Worm (Caenorhabditis elegans) whole organism, L1 larva: ENCODE data around the gene his-7.
"Not testable (repeated sequence)": the region's sequence is repeated elsewhere in the genome, so short reads cannot be mapped to it uniquely, and the experiment has no call there.

Experiments
- C04F5.9 ChIP-seq: sonication (generic microtip); optimal IDR thresholded peaks from 2 replicates; lab custom pipeline; 2016; ENCODE audit warnings: missing genetic modification characterization, missing compliant biosample characterization
- alr-1 ChIP-seq: fragments of 200-800 bp; sonication (Bioruptor generic); optimal IDR thresholded peaks from 2 replicates; lab custom pipeline; 2018; ENCODE audit warnings: borderline replicate concordance, mild to moderate bottlenecking, missing genetic modification characterization, missing compliant biosample characterization
- aly-2 ChIP-seq: fragments of 150-350 bp; optimal IDR thresholded peaks from 2 replicates; lab custom pipeline; 2014; ENCODE audit warnings: missing biosample characterization, missing genetic modification characterization
- ama-1 ChIP-seq: fragments of 150-350 bp; optimal IDR thresholded peaks from 2 replicates; lab custom pipeline; 2014
- blmp-1 ChIP-seq: fragments of 150-350 bp; optimal IDR thresholded peaks from 2 replicates; lab custom pipeline; 2014; ENCODE audit warnings: missing biosample characterization, missing genetic modification characterization
- ceh-63 ChIP-seq: fragments of 200-800 bp; sonication (Bioruptor generic); optimal IDR thresholded peaks from 2 replicates; lab custom pipeline; 2018; ENCODE audit warnings: mild to moderate bottlenecking, missing genetic modification characterization, missing compliant biosample characterization
- ceh-82 ChIP-seq, 3 experiments: fragments of 150-350 bp in 1 of 3; sonication (generic microtip) in 2 of 3; optimal IDR thresholded peaks; 2 replicates each; lab custom pipeline; 2014 to 2017; ENCODE audit warnings: missing biosample characterization in 3 of 3, missing genetic modification characterization in 3 of 3
- ceh-88 ChIP-seq: fragments of 200-800 bp; sonication (Bioruptor generic); IDR thresholded peaks from 2 replicates; pipeline ENCODE4 v1.3.6; 2022; ENCODE audit warnings: missing genetic modification characterization, missing compliant biosample characterization
- ces-1 ChIP-seq: fragments of 150-350 bp; optimal IDR thresholded peaks from 2 replicates; lab custom pipeline; 2014; ENCODE audit warnings: missing biosample characterization, missing genetic modification reagents, missing genetic modification characterization
- dsc-1 ChIP-seq: sonication (generic microtip); optimal IDR thresholded peaks from 2 replicates; lab custom pipeline; 2016; ENCODE audit warnings: mild to moderate bottlenecking, missing genetic modification characterization, missing compliant biosample characterization
- efl-1 ChIP-seq, 4 experiments: fragments of 150-350 bp; optimal IDR thresholded peaks in 3 of 4; peaks in 1 of 4; 1 replicate in 1 of 4; 2 replicates in 3 of 4; lab custom pipeline; 2014; ENCODE audit warnings: missing biosample characterization in 2 of 4, missing genetic modification characterization in 2 of 4, missing genetic modification reagents in 2 of 4
- egl-13 ChIP-seq: sonication (generic microtip); optimal IDR thresholded peaks from 2 replicates; lab custom pipeline; 2016; ENCODE audit warnings: missing genotype, missing genetic modification reagents, missing genetic modification characterization, missing compliant biosample characterization
- elt-3 ChIP-seq, 6 experiments: fragments of 150-350 bp in 1 of 6; sonication (generic microtip); optimal IDR thresholded peaks; 2 replicates each; lab custom pipeline; 2017 to 2018; ENCODE audit warnings: missing biosample characterization in 6 of 6, missing genetic modification characterization in 6 of 6, inconsistent platforms in 1 of 6
- ets-5 ChIP-seq: fragments of 200-800 bp; sonication (Bioruptor generic); IDR thresholded peaks from 2 replicates; pipeline ENCODE4 v1.3.6; 2022; ENCODE audit warnings: missing genetic modification characterization, missing compliant biosample characterization
- fkh-10 ChIP-seq: sonication (generic microtip); optimal IDR thresholded peaks from 2 replicates; lab custom pipeline; 2017; ENCODE audit warnings: missing biosample characterization, missing genetic modification reagents, missing genetic modification characterization
- fkh-4 ChIP-seq: sonication (generic microtip); optimal IDR thresholded peaks from 2 replicates; lab custom pipeline; 2016; ENCODE audit warnings: missing compliant biosample characterization, missing genetic modification characterization, borderline replicate concordance
- fos-1 ChIP-seq: fragments of 150-350 bp; optimal IDR thresholded peaks from 2 replicates; lab custom pipeline; 2014; ENCODE audit warnings: missing biosample characterization, missing genetic modification characterization
- hlh-17 ChIP-seq: fragments of 200-800 bp; sonication (Bioruptor generic); optimal IDR thresholded peaks from 2 replicates; lab custom pipeline; 2018; ENCODE audit warnings: missing genetic modification characterization, mild to moderate bottlenecking, missing compliant biosample characterization, moderate library complexity, borderline replicate concordance
- irx-1 ChIP-seq: sonication (generic microtip); optimal IDR thresholded peaks from 2 replicates; lab custom pipeline; 2016; ENCODE audit warnings: missing genetic modification characterization, missing compliant biosample characterization
- lin-14 ChIP-seq: fragments of 200-800 bp; sonication (Bioruptor generic); optimal IDR thresholded peaks from 2 replicates; lab custom pipeline; 2018; ENCODE audit warnings: mild to moderate bottlenecking, missing genetic modification characterization, moderate library complexity, missing compliant biosample characterization
- lin-35 ChIP-seq, 2 experiments: fragments of 150-350 bp; optimal IDR thresholded peaks; 2 replicates each; lab custom pipeline; 2014; ENCODE audit warnings: missing biosample characterization in 2 of 2, missing genetic modification characterization in 2 of 2, missing genetic modification reagents in 2 of 2
- lin-39 ChIP-seq: fragments of 150-350 bp; optimal IDR thresholded peaks from 2 replicates; lab custom pipeline; 2014; ENCODE audit warnings: missing biosample characterization, missing genetic modification reagents, missing genetic modification characterization
- lsy-2 ChIP-seq, 2 experiments: fragments of 150-350 bp; optimal IDR thresholded peaks; 2 replicates each; lab custom pipeline; 2014; ENCODE audit warnings: missing biosample characterization in 2 of 2, missing genetic modification characterization in 2 of 2
- mep-1 ChIP-seq: fragments of 150-350 bp; optimal IDR thresholded peaks from 2 replicates; lab custom pipeline; 2014; ENCODE audit warnings: missing biosample characterization, missing genetic modification characterization
- nhr-12 ChIP-seq: sonication (generic microtip); optimal IDR thresholded peaks from 2 replicates; lab custom pipeline; 2017; ENCODE audit warnings: missing biosample characterization, missing genetic modification characterization
- nhr-19 ChIP-seq: fragments of 200-800 bp; sonication (Bioruptor generic); conservative IDR thresholded peaks from 2 replicates; pipeline ENCODE4 v1.3.6; 2022; ENCODE audit warnings: missing genetic modification characterization, missing compliant biosample characterization
- nhr-20 ChIP-seq: sonication (generic microtip); optimal IDR thresholded peaks from 2 replicates; lab custom pipeline; 2016; ENCODE audit warnings: mild to moderate bottlenecking, missing genetic modification characterization, missing compliant biosample characterization
- nhr-237 ChIP-seq: fragments of 150-350 bp; optimal IDR thresholded peaks from 2 replicates; lab custom pipeline; 2014; ENCODE audit warnings: missing biosample characterization, missing genetic modification characterization
- nhr-28 ChIP-seq: fragments of 150-350 bp; optimal IDR thresholded peaks from 2 replicates; lab custom pipeline; 2014; ENCODE audit warnings: missing biosample characterization, missing genetic modification characterization
- nhr-85 ChIP-seq: sonication (generic microtip); peaks from one replicate; lab custom pipeline; 2016; ENCODE audit warnings: missing genetic modification characterization, inconsistent platforms, missing compliant biosample characterization
- pag-3 ChIP-seq: sonication (generic microtip); optimal IDR thresholded peaks from 2 replicates; lab custom pipeline; 2017; ENCODE audit warnings: missing genetic modification characterization, mild to moderate bottlenecking, missing compliant biosample characterization, antibody characterized with exemption, borderline replicate concordance; ENCODE audit not compliant: insufficient read depth
- pax-3 ChIP-seq: fragments of 200-800 bp; sonication (Bioruptor generic); optimal IDR thresholded peaks from 2 replicates; lab custom pipeline; 2018; ENCODE audit warnings: mild to moderate bottlenecking, missing genetic modification characterization, moderate library complexity, missing compliant biosample characterization
- rnt-1 ChIP-seq: sonication (generic microtip); optimal IDR thresholded peaks from 2 replicates; lab custom pipeline; 2016; ENCODE audit warnings: mild to moderate bottlenecking, missing genetic modification characterization, moderate library complexity, missing compliant biosample characterization
- skn-1 ChIP-seq: fragments of 150-350 bp; optimal IDR thresholded peaks from 2 replicates; lab custom pipeline; 2014; ENCODE audit warnings: missing biosample characterization, missing genetic modification characterization
- snu-23 ChIP-seq: sonication (generic microtip); optimal IDR thresholded peaks from 2 replicates; lab custom pipeline; 2016; ENCODE audit warnings: missing genetic modification characterization, missing compliant biosample characterization
- sox-4 ChIP-seq: sonication (generic microtip); optimal IDR thresholded peaks from 2 replicates; lab custom pipeline; 2016; ENCODE audit warnings: missing genetic modification characterization, missing compliant biosample characterization
- tbx-2 ChIP-seq: sonication (generic microtip); optimal IDR thresholded peaks from 2 replicates; lab custom pipeline; 2016; ENCODE audit warnings: missing genetic modification characterization, missing compliant biosample characterization
- unc-86 ChIP-seq: sonication (generic microtip); optimal IDR thresholded peaks from 2 replicates; lab custom pipeline; 2016; ENCODE audit warnings: missing genetic modification characterization, missing compliant biosample characterization
- unc-98 ChIP-seq: fragments of 200-800 bp; sonication (Bioruptor generic); IDR thresholded peaks from 2 replicates; pipeline ENCODE4 v1.3.6; 2022; ENCODE audit warnings: missing genetic modification characterization, missing compliant biosample characterization
- vab-15 ChIP-seq: sonication (generic microtip); optimal IDR thresholded peaks from 2 replicates; lab custom pipeline; 2017; ENCODE audit warnings: missing genotype, mild to moderate bottlenecking, missing genetic modification characterization, missing compliant biosample characterization
- xbp-1 ChIP-seq: sonication (generic microtip); optimal IDR thresholded peaks from 2 replicates; lab custom pipeline; 2016; ENCODE audit warnings: missing genetic modification characterization, missing compliant biosample characterization

The his-7 gene

ce11 chrV:8533067-8533466, at the start of gene his-7, which contains the start of gene his-8:
Gene his-7 (plus strand): TSS chrV:8533379.
Gene his-8 (minus strand): TSS chrV:8533086.
- not testable (repeated sequence) for TF ChIP-seq efl-1 (optimal IDR thresholded peaks at IDR 0.05; lab: Kevin White, UChicago)
- TF ChIP-seq efl-1 (GFP tag; optimal IDR thresholded peaks at IDR 0.05 in 1 of 2; lab: Kevin White, UChicago) = peak in 1 of 2 experiments; percentile 40

DNA sequence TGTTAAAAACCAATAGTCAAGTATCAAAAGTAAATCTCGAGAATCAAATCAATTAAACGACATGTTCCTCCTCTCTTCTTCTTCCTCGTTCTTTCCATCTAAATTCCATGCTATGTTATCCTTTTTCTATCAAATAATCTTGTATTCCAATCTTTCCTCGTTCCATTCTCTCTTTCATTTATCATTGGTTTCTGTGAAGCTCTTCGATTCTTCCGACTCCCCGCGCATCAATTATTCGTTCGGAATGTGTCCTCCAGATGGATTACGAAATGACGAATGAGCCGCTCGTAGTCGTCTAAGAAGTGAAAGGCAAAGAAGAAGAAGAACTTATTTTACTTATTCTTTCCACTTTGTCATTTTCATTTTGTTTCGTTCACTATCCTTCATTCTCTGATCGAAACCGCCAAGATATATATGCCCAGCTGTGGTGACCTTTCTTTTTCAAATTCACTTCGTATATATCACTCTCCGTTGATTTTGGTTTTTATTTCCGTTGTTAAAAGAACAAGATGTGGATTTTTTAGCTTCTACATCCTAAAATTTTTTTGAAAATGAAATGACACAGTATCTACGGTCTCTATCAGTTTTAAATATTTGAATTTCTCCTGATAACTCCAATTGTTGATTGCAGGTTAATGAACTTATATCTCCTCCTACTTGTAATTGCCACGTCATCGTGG, 38.8 kb upstream of the his-7 start, which contains the start of gene pxn-1:
pxn-1 (plus strand) TSS at position 630 of the 680 bp plus-strand sequence.
- TF ChIP-seq unc-98 (GFP tag; lab: Robert Waterston, UW) (no peak), blmp-1 (peak; percentile 53)

DNA sequence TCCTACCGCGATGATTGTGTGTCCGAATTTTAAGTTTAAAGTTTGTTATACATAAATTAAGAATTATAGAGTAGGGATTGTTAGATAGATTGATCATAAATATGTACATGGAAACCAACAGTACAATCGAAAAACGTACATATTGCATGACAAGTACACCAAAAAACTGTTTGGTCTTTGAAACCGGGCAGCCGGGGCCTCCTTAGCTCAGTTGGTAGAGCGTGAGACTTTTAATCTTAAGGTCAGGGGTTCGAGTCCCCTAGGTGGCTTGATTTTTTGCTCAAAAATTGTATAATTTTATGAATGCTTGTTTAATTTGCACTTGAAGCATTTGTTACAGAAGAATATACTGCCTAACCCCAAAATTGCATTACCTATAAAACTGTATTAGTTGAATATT, 38.1 kb upstream of the his-7 start:
- TF ChIP-seq skn-1 (tag; lab: Kevin White, UChicago) (no peak), nhr-85 (tag; lab: Kevin White, UChicago) (no peak), C04F5.9 (tag; lab: Kevin White, UChicago) (no peak), mep-1 (tag; lab: Kevin White, UChicago) (no peak), fkh-4 (tag; lab: Kevin White, UChicago) (no peak), nhr-19 (no peak)

DNA sequence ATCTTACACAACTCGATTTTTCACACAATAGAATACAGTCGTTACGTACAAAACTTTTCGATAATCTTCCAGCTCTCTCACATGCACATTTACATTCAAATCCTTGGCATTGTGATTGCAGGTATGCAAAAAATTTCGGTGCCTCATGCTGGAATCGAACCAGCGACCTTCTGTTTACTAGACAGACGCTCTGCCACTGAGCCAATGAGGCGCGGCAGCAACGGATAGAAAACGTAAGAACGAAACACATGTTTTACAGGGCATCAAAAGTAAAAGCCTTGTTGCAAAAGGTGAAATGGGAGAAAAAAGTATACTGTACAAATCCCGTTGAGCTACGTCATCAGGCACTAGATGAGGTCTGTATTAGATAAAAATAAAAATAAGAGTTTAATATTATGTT, 37.2 kb upstream of the his-7 start:
- peak; percentile 3 for TF ChIP-seq snu-23 (GFP tag; lab: Kevin White, UChicago)
- TF ChIP-seq tbx-2 (tag; lab: Kevin White, UChicago) = no peak
- peak; percentile 29 for TF ChIP-seq rnt-1
- TF ChIP-seq ceh-88 = no peak
- peak in 1 of 2 experiments; percentile 29 for TF ChIP-seq lin-35 (GFP tag; optimal IDR thresholded peaks at IDR 0.05; lab: Kevin White, UChicago)

- TF ChIP-seq fos-1 = no peak
- TF ChIP-seq pax-3 = no peak
- no peak for TF ChIP-seq aly-2 (tag; lab: Kevin White, UChicago)
- no peak for TF ChIP-seq alr-1 (tag; lab: Kevin White, UChicago)
- TF ChIP-seq fkh-10 (GFP tag; lab: Kevin White, UChicago) = no peak
- TF ChIP-seq pag-3 (tag; lab: Kevin White, UChicago) = no peak
Measured at ce11 chrV:8499407-8499806, 33.8 kb upstream of the his-7 start.

DNA sequence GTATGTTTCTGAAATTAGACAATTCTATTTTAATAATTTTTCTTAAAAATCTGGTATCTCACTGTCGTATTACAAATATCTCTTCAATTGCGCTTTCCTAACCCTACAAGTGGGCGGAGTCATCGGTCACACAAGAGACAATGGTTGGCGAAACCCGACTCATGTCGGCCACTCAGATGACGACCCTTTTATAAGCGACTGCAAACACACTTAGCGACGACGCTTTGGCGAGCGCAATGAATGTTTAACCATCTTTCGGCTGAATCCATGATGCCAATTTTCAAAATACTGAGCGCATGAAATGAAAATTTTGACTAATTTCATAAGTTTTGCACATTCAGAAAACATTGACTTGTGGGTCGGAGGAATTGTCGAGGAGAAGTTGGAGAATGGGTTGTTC, 32.8 kb upstream of the his-7 start:
- peak; percentile 2 for TF ChIP-seq ceh-63
- TF ChIP-seq irx-1 (tag; lab: Kevin White, UChicago) = peak; percentile 91
- TF ChIP-seq C04F5.9 (tag; lab: Kevin White, UChicago) = peak; percentile 68
- no peak for TF ChIP-seq alr-1 (tag; lab: Kevin White, UChicago)
- peak; percentile 93 for TF ChIP-seq mep-1 (tag; lab: Kevin White, UChicago)
- TF ChIP-seq lin-39 (tag; lab: Kevin White, UChicago) = peak; percentile 90
- peak; percentile 12 for TF ChIP-seq nhr-237
- peak; percentile 89 for TF ChIP-seq egl-13
- TF ChIP-seq ets-5 (GFP tag; lab: Robert Waterston, UW) = 0 out of 2 replicates have a peak, but pooled peaks have one; percentile 20
- TF ChIP-seq lsy-2 (tag; optimal IDR thresholded peaks at IDR 0.05; lab: Kevin White, UChicago) = peak; percentile 68 to 88
- no peak for TF ChIP-seq nhr-28 (tag; lab: Kevin White, UChicago)
- peak; percentile 95 for TF ChIP-seq dsc-1 (tag; lab: Kevin White, UChicago)
- peak; percentile 89 for TF ChIP-seq unc-86 (tag; lab: Kevin White, UChicago)
- peak; percentile 55 for TF ChIP-seq ces-1 (GFP tag; lab: Kevin White, UChicago)
- TF ChIP-seq fkh-10 (GFP tag; lab: Kevin White, UChicago) = peak; percentile 55
- TF ChIP-seq hlh-17 (GFP tag; lab: Kevin White, UChicago) = peak; percentile 69
- peak; percentile 89 to 98 (median 96) for TF ChIP-seq ceh-82 (tag; optimal IDR thresholded peaks at IDR 0.05; lab: Kevin White, UChicago)
- peak; percentile 62 for TF ChIP-seq vab-15 (tag; lab: Kevin White, UChicago)
- peak; percentile 85 for TF ChIP-seq lin-14 (GFP tag; lab: Kevin White, UChicago)
- peak; percentile 90 for TF ChIP-seq sox-4
- TF ChIP-seq xbp-1 = peak; percentile 91
- TF ChIP-seq ama-1 = peak; percentile 59
- peak; percentile 96 for TF ChIP-seq aly-2 (tag; lab: Kevin White, UChicago)
- TF ChIP-seq nhr-20 (tag; lab: Kevin White, UChicago) = peak; percentile 93
- peak; percentile 39 for TF ChIP-seq nhr-12 (tag; lab: Kevin White, UChicago)
- peak; percentile 9 to 87 (median 42) for TF ChIP-seq elt-3 (tag; optimal IDR thresholded peaks at IDR 0.05; lab: Kevin White, UChicago)
